Fruit fly (Drosophila melanogaster) whole organism, embryonic: ENCODE results near the gene Iyd.
A peak's percentile ranks its signal among the peaks of the same experiment; 100 is the strongest.

Experiments used
- Atf3 ChIP-seq: fragments of 200-800 bp; sonication (Bioruptor generic); optimal IDR thresholded peaks from 3 replicates; lab custom pipeline; 2016; ENCODE audit warnings: missing biosample characterization, missing genetic modification characterization
- B-H2 ChIP-seq: fragments of 200-800 bp; sonication (Bioruptor generic); optimal IDR thresholded peaks from 2 replicates; lab custom pipeline; 2018; ENCODE audit warnings: missing biosample characterization, mild to moderate bottlenecking, missing genetic modification characterization
- Bgb ChIP-seq: fragments of 200-800 bp; sonication (Bioruptor generic); IDR thresholded peaks from 2 replicates; pipeline ENCODE4 v1.3.6; 2022; ENCODE audit warnings: missing biosample characterization, missing genetic modification characterization; ENCODE audit not compliant: partially characterized antibody
- CG10267 ChIP-seq: fragments of 200-800 bp; sonication (Bioruptor generic); optimal IDR thresholded peaks from 2 replicates; lab custom pipeline; 2018; ENCODE audit warnings: missing biosample characterization, mild to moderate bottlenecking, missing genetic modification characterization, moderate library complexity
- CG10959 ChIP-seq: fragments of 200-800 bp; sonication (Bioruptor generic); IDR thresholded peaks from 2 replicates; pipeline ENCODE4 v1.3.6; 2022; ENCODE audit warnings: missing biosample characterization, missing genetic modification characterization
- CG11456 ChIP-seq: fragments of 200-800 bp; sonication (Bioruptor generic); IDR thresholded peaks from 3 replicates; pipeline ENCODE4 v1.3.6; 2022; ENCODE audit warnings: missing biosample characterization, missing genetic modification characterization
- CG12104 ChIP-seq: fragments of 200-800 bp; sonication (Bioruptor generic); optimal IDR thresholded peaks from 3 replicates; lab custom pipeline; 2016; ENCODE audit warnings: missing biosample characterization, missing genetic modification characterization
- CG12155 ChIP-seq: fragments of 200-800 bp; sonication (Bioruptor generic); optimal IDR thresholded peaks from 3 replicates; lab custom pipeline; 2016; ENCODE audit warnings: missing biosample characterization, missing genetic modification characterization
- CG12236 ChIP-seq: fragments of 200-800 bp; sonication (Bioruptor generic); optimal IDR thresholded peaks from 2 replicates; lab custom pipeline; 2016; ENCODE audit warnings: missing biosample characterization, missing genetic modification characterization
- CG12942 ChIP-seq: fragments of 200-800 bp; sonication (Bioruptor generic); optimal IDR thresholded peaks from 3 replicates; lab custom pipeline; 2016; ENCODE audit warnings: missing biosample characterization, missing genetic modification characterization
- CG14860 ChIP-seq: fragments of 200-800 bp; sonication (Bioruptor generic); IDR thresholded peaks from 3 replicates; pipeline ENCODE4 v1.3.6; 2022; ENCODE audit warnings: missing biosample characterization, missing genetic modification characterization; ENCODE audit not compliant: partially characterized antibody
- CG15514 ChIP-seq: fragments of 200-800 bp; sonication (Bioruptor generic); optimal IDR thresholded peaks from 3 replicates; lab custom pipeline; 2017; ENCODE audit warnings: missing biosample characterization, missing genetic modification characterization, mild to moderate bottlenecking, moderate library complexity, missing genetic modification reagents
- CG15696 ChIP-seq: fragments of 200-800 bp; sonication (Bioruptor generic); optimal IDR thresholded peaks from 2 replicates; lab custom pipeline; 2019; ENCODE audit warnings: missing biosample characterization, mild to moderate bottlenecking, missing genetic modification characterization, moderate library complexity
- CG17612 ChIP-seq: fragments of 200-800 bp; sonication (Bioruptor generic); IDR thresholded peaks from 2 replicates; pipeline ENCODE4 v1.3.6; 2022; ENCODE audit warnings: missing biosample characterization, missing genetic modification characterization
- CG1792 ChIP-seq: fragments of 200-800 bp; sonication (Bioruptor generic); optimal IDR thresholded peaks from 2 replicates; lab custom pipeline; 2016; ENCODE audit warnings: missing biosample characterization, missing genetic modification characterization
- CG2199 ChIP-seq: fragments of 200-800 bp; sonication (Bioruptor generic); IDR thresholded peaks from 3 replicates; pipeline ENCODE4 v1.3.6; 2022; ENCODE audit warnings: missing biosample characterization, missing genetic modification characterization
- CG3838 ChIP-seq: fragments of 200-800 bp; sonication (Bioruptor generic); optimal IDR thresholded peaks from 3 replicates; lab custom pipeline; 2016; ENCODE audit warnings: missing biosample characterization, missing genetic modification characterization
- CG3995 ChIP-seq: fragments of 200-800 bp; sonication (Bioruptor generic); optimal IDR thresholded peaks from 3 replicates; lab custom pipeline; 2016; ENCODE audit warnings: missing biosample characterization, missing genetic modification characterization
- CG4617 ChIP-seq: fragments of 200-800 bp; sonication (Bioruptor generic); optimal IDR thresholded peaks from 3 replicates; lab custom pipeline; 2016; ENCODE audit warnings: missing biosample characterization, missing genetic modification characterization, borderline replicate concordance
- CG6175 ChIP-seq: fragments of 200-800 bp; sonication (Bioruptor generic); IDR thresholded peaks from 3 replicates; pipeline ENCODE4 v1.3.6; 2022; ENCODE audit warnings: missing biosample characterization, missing genetic modification characterization
- CG6854 ChIP-seq: fragments of 200-800 bp; sonication (Bioruptor generic); optimal IDR thresholded peaks from 3 replicates; lab custom pipeline; 2017; ENCODE audit warnings: missing biosample characterization, mild to moderate bottlenecking, missing genetic modification characterization
- CG8359 ChIP-seq: fragments of 200-800 bp; sonication (Bioruptor generic); optimal IDR thresholded peaks from 2 replicates; lab custom pipeline; 2017; ENCODE audit warnings: missing biosample characterization, mild to moderate bottlenecking, missing genetic modification characterization, borderline replicate concordance
- CG8388 ChIP-seq: fragments of 200-800 bp; sonication (Bioruptor generic); optimal IDR thresholded peaks from 2 replicates; lab custom pipeline; 2019; ENCODE audit warnings: missing biosample characterization, mild to moderate bottlenecking, missing genetic modification characterization, moderate library complexity
- CG8944 ChIP-seq: fragments of 200-800 bp; sonication (Bioruptor generic); optimal IDR thresholded peaks from 3 replicates; lab custom pipeline; 2016; ENCODE audit warnings: missing biosample characterization, missing genetic modification characterization
- Camta ChIP-seq: fragments of 200-800 bp; sonication (Bioruptor generic); optimal IDR thresholded peaks from 2 replicates; lab custom pipeline; 2016; ENCODE audit warnings: missing biosample characterization, missing genetic modification characterization
- CoRest ChIP-seq: fragments of 200-800 bp; sonication (Bioruptor generic); optimal IDR thresholded peaks from 3 replicates; lab custom pipeline; 2018; ENCODE audit warnings: missing biosample characterization, mild to moderate bottlenecking, missing genetic modification characterization, moderate library complexity
- Ets97D ChIP-seq: fragments of 200-800 bp; sonication (Bioruptor generic); optimal IDR thresholded peaks from 3 replicates; lab custom pipeline; 2016; ENCODE audit warnings: missing biosample characterization, missing genetic modification characterization
- HHEX ChIP-seq: fragments of 200-800 bp; sonication (Bioruptor generic); optimal IDR thresholded peaks from 3 replicates; lab custom pipeline; 2017; ENCODE audit warnings: missing biosample characterization, mild to moderate bottlenecking, missing genetic modification characterization, missing genetic modification reagents
- Hr78 ChIP-seq, 2 experiments: fragments of 200-800 bp in 1 of 2; fragments of >200 bp in 1 of 2; sonication (Bioruptor generic) in 1 of 2; optimal IDR thresholded peaks; 2 replicates each; lab custom pipeline; 2017 to 2019; ENCODE audit warnings: missing biosample characterization in 2 of 2, missing genetic modification characterization in 2 of 2, mild to moderate bottlenecking in 1 of 2, moderate library complexity in 1 of 2
- Jarid2 ChIP-seq: fragments of 200-800 bp; sonication (Bioruptor generic); optimal IDR thresholded peaks from 3 replicates; lab custom pipeline; 2017; ENCODE audit warnings: mild to moderate bottlenecking, missing biosample characterization, missing genetic modification reagents, missing genetic modification characterization
- Opbp ChIP-seq: fragments of 200-800 bp; sonication (Bioruptor generic); IDR thresholded peaks from 3 replicates; pipeline ENCODE4 v1.3.6; 2022; ENCODE audit warnings: missing biosample characterization, missing genetic modification characterization; ENCODE audit not compliant: partially characterized antibody
- PHDP ChIP-seq: fragments of 200-800 bp; sonication (Bioruptor generic); optimal IDR thresholded peaks from 3 replicates; lab custom pipeline; 2018; ENCODE audit warnings: missing biosample characterization, mild to moderate bottlenecking, missing genetic modification characterization, moderate library complexity
- Rfx ChIP-seq: fragments of 200-800 bp; sonication (Bioruptor generic); IDR thresholded peaks from 2 replicates; pipeline ENCODE4 v1.3.6; 2022; ENCODE audit warnings: missing biosample characterization, missing genetic modification characterization
- Taf1 ChIP-seq: fragments of 200-800 bp; sonication (Bioruptor generic); IDR thresholded peaks from 2 replicates; pipeline ENCODE4 v1.3.6; 2022; ENCODE audit warnings: missing biosample characterization, missing genetic modification characterization
- bsh ChIP-seq, 2 experiments: fragments of 200-800 bp; sonication (Bioruptor generic); optimal IDR thresholded peaks; 2 replicates each; lab custom pipeline; 2017 to 2018; ENCODE audit warnings: mild to moderate bottlenecking in 2 of 2, missing biosample characterization in 2 of 2, missing genetic modification characterization in 2 of 2, moderate library complexity in 1 of 2
- ci ChIP-seq: fragments of 200-800 bp; sonication (Bioruptor generic); IDR thresholded peaks from 3 replicates; pipeline ENCODE4 v1.3.6; 2022; ENCODE audit warnings: missing biosample characterization, missing genetic modification characterization
- crp ChIP-seq, 2 experiments: fragments of 200-800 bp; sonication (Bioruptor generic); optimal IDR thresholded peaks; 2 replicates in 1 of 2; 3 replicates in 1 of 2; lab custom pipeline; 2017; ENCODE audit warnings: missing biosample characterization in 2 of 2, missing genetic modification characterization in 2 of 2, mild to moderate bottlenecking in 1 of 2, moderate library complexity in 1 of 2
- da ChIP-seq: fragments of 200-800 bp; sonication (Bioruptor generic); optimal IDR thresholded peaks from 2 replicates; lab custom pipeline; 2016; ENCODE audit warnings: missing biosample characterization, missing genetic modification characterization
- ham ChIP-seq: fragments of 200-800 bp; sonication (Bioruptor generic); IDR thresholded peaks from 2 replicates; pipeline ENCODE4 v1.3.6; 2022; ENCODE audit warnings: missing biosample characterization, missing genetic modification characterization
- lmd ChIP-seq: fragments of 200-800 bp; sonication (Bioruptor generic); IDR thresholded peaks from 2 replicates; pipeline ENCODE4 v1.3.6; 2022; ENCODE audit warnings: missing biosample characterization, missing genetic modification characterization
- lov ChIP-seq, 2 experiments: fragments of 200-800 bp in 1 of 2; fragments of >200 bp in 1 of 2; sonication (Bioruptor generic) in 1 of 2; IDR thresholded peaks in 1 of 2; optimal IDR thresholded peaks in 1 of 2; 2 replicates in 1 of 2; 3 replicates in 1 of 2; pipeline versions ENCODE4 v1.3.6 to Lab custom; 2017 to 2022; ENCODE audit warnings: missing biosample characterization in 1 of 2, missing genetic modification characterization in 1 of 2
- luna ChIP-seq: fragments of 200-800 bp; sonication (Bioruptor generic); optimal IDR thresholded peaks from 2 replicates; lab custom pipeline; 2016; ENCODE audit warnings: missing biosample characterization, missing genetic modification characterization
- nerfin-1 ChIP-seq: fragments of 200-800 bp; sonication (Bioruptor generic); optimal IDR thresholded peaks from 3 replicates; lab custom pipeline; 2019; ENCODE audit warnings: missing biosample characterization, mild to moderate bottlenecking, missing genetic modification characterization, moderate library complexity
- slbo ChIP-seq: fragments of 200-800 bp; sonication (Bioruptor generic); IDR thresholded peaks from 2 replicates; pipeline ENCODE4 v1.3.6; 2022; ENCODE audit warnings: missing biosample characterization, missing genetic modification characterization
- sqz ChIP-seq: fragments of 200-800 bp; sonication (Bioruptor generic); optimal IDR thresholded peaks from 3 replicates; lab custom pipeline; 2018; ENCODE audit warnings: missing biosample characterization, mild to moderate bottlenecking, missing genetic modification characterization
- tap ChIP-seq: fragments of 200-800 bp; optimal IDR thresholded peaks from 3 replicates; lab custom pipeline; 2019; ENCODE audit warnings: missing biosample characterization, mild to moderate bottlenecking, missing genetic modification characterization, moderate library complexity
- tna ChIP-seq: fragments of 200-800 bp; sonication (Bioruptor generic); IDR thresholded peaks from 2 replicates; pipeline ENCODE4 v1.3.6; 2022; ENCODE audit warnings: missing biosample characterization, missing genetic modification characterization; ENCODE audit not compliant: partially characterized antibody
- trh ChIP-seq: fragments of 200-800 bp; sonication (Bioruptor generic); optimal IDR thresholded peaks from 2 replicates; lab custom pipeline; 2016; ENCODE audit warnings: missing biosample characterization, missing genetic modification characterization
- twi ChIP-seq: fragments of 200-800 bp; optimal IDR thresholded peaks from 2 replicates; lab custom pipeline; 2019; ENCODE audit warnings: missing biosample characterization, mild to moderate bottlenecking, missing genetic modification characterization, moderate library complexity
- z ChIP-seq: fragments of 200-800 bp; sonication (Bioruptor generic); IDR thresholded peaks from 3 replicates; pipeline ENCODE4 v1.3.6; 2022; ENCODE audit warnings: missing biosample characterization, missing genetic modification characterization

Gene Iyd

DNA sequence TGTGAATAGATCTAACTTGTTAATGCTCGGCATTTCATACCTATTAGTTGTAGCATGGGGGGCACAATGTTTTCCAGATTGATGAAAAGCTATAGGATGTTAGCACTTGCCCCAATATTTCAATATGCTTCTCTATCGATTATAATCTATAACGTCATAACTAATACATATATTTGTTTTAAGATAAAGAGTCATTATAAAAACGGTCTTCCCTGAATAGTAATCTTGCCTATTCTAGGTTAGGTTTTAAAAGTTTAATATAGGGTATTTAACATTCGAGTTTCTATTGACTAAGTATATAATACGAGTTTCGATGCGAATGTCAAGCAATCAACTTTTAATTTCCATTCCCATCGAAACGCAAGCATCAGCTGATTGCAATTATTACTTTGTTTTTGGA lies 34.8 kb downstream of the Iyd start, which contains the start of the genes CG6321 and Blos2 (continued):
- no peak for TF ChIP-seq lov (optimal IDR thresholded peaks at IDR 0.05; lab: Kevin White, UChicago)
- 0 out of 3 replicates have a peak, but pooled peaks have one; percentile 37 for TF ChIP-seq lov (GFP tag; IDR thresholded peaks at IDR 0.05; lab: Robert Waterston, UW)
- TF ChIP-seq Opbp: no peak
- peak; percentile 37 for TF ChIP-seq CG3838 (GFP tag; lab: Kevin White, UChicago)
- peak; percentile 54 to 80 for TF ChIP-seq bsh (GFP tag; optimal IDR thresholded peaks at IDR 0.05; lab: Kevin White, UChicago)
- no peak for TF ChIP-seq CG1792 (GFP tag; lab: Kevin White, UChicago)
- no peak for TF ChIP-seq Bgb
- TF ChIP-seq da (GFP tag; lab: Kevin White, UChicago): no peak
- TF ChIP-seq CG15696 (tag; lab: Kevin White, UChicago): peak; percentile 76
- TF ChIP-seq Jarid2 (GFP tag; lab: Kevin White, UChicago): no peak
- TF ChIP-seq nerfin-1 (tag; lab: Kevin White, UChicago): peak; percentile 74
- TF ChIP-seq Atf3 (GFP tag; lab: Kevin White, UChicago): no peak
- peak; percentile 81 for TF ChIP-seq CG10267
- peak; percentile 68 for TF ChIP-seq slbo (GFP tag; lab: Robert Waterston, UW)
- peak in 1 of 2 experiments; percentile 31 for TF ChIP-seq Hr78 (GFP tag; optimal IDR thresholded peaks at IDR 0.05; lab: Kevin White, UChicago)
- TF ChIP-seq CG6854: peak; percentile 80
- TF ChIP-seq Taf1: peak; percentile 40; the same call in 1 of the 2 replicates
- TF ChIP-seq twi (tag; lab: Kevin White, UChicago): peak; percentile 51
- peak; percentile 68 for TF ChIP-seq lmd
- peak; percentile 18 for TF ChIP-seq CG12236 (GFP tag; lab: Kevin White, UChicago)
- TF ChIP-seq CG2199: no peak
- TF ChIP-seq z: no peak
- TF ChIP-seq Ets97D (GFP tag; lab: Kevin White, UChicago): peak; percentile 30
- TF ChIP-seq CoRest (tag; lab: Kevin White, UChicago): peak; percentile 85
- peak; percentile 89 for TF ChIP-seq PHDP (tag; lab: Kevin White, UChicago)
- peak; percentile 84 for TF ChIP-seq tap (tag; lab: Kevin White, UChicago)
- no peak for TF ChIP-seq CG12942
- TF ChIP-seq CG8359 (GFP tag; lab: Kevin White, UChicago): peak; percentile 30
- TF ChIP-seq CG17612 (GFP tag; lab: Robert Waterston, UW): 0 out of 2 replicates have a peak, but pooled peaks have one; percentile 34
- peak; percentile 34 for TF ChIP-seq CG4617 (GFP tag; lab: Kevin White, UChicago)
- peak; percentile 79 for TF ChIP-seq Rfx (GFP tag; lab: Robert Waterston, UW)
- peak; percentile 48 for TF ChIP-seq B-H2 (GFP tag; lab: Kevin White, UChicago)
- TF ChIP-seq CG12155 (GFP tag; lab: Kevin White, UChicago): peak; percentile 64
- peak; percentile 72 for TF ChIP-seq HHEX (GFP tag; lab: Kevin White, UChicago)
- TF ChIP-seq CG12104 (GFP tag; lab: Kevin White, UChicago): peak; percentile 68

DNA sequence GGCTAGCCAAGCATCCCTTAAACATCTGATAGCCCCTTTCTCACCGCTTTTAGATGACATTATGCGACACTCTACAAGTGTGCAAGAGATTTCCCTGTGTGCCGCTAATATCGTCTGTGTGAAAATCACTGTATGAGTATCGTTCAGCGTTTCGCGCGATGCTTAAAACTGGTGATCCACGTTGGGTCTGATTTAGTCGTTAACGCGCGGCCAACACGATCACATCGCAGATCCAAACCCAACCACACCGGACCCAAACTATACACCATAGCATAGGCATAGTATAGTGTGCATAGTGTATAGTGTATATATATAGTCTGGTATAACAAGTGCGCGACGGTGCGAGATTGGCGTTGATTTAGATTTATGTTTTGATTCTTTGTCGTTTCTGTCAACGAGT lies 42.2 kb downstream of the Iyd start, which contains the start of gene CG7888:
Gene CG7888 (plus strand): TSS at position 193 of the 400 bp plus-strand sequence.
- TF ChIP-seq Camta (GFP tag; lab: Kevin White, UChicago): no peak
- 0 out of 3 replicates have a peak, but pooled peaks have one; percentile 57 for TF ChIP-seq CG2199
- TF ChIP-seq CG11456 (GFP tag; lab: Robert Waterston, UW): 0 out of 3 replicates have a peak, but pooled peaks have one; percentile 31
- TF ChIP-seq trh (GFP tag; lab: Kevin White, UChicago): no peak
- TF ChIP-seq tna: no peak
- no peak for TF ChIP-seq sqz (GFP tag; lab: Kevin White, UChicago)
- TF ChIP-seq CG14860: no peak
- no peak for TF ChIP-seq luna
- TF ChIP-seq CG3995 (GFP tag; lab: Kevin White, UChicago): peak; percentile 15
- TF ChIP-seq CG8944 (GFP tag; lab: Kevin White, UChicago): no peak
- no peak for TF ChIP-seq CG8388 (GFP tag; lab: Kevin White, UChicago)
- TF ChIP-seq CG15514 (GFP tag; lab: Kevin White, UChicago): peak; percentile 18
- TF ChIP-seq crp (GFP tag; optimal IDR thresholded peaks at IDR 0.05; lab: Kevin White, UChicago): no peak
- TF ChIP-seq ham: no peak
- no peak for TF ChIP-seq ci
- TF ChIP-seq CG10959 (GFP tag; lab: Robert Waterston, UW): no peak
- no peak for TF ChIP-seq CG6175 (GFP tag; lab: Robert Waterston, UW)
